Worm (Caenorhabditis elegans) whole organism, early embryonic: ENCODE results near the gene nhr-120.

Experiments
- B0310.2 ChIP-seq: sonication (generic microtip); optimal IDR thresholded peaks from 2 replicates; lab custom pipeline; 2016; ENCODE audit warnings: mild to moderate bottlenecking, missing genetic modification characterization, missing compliant biosample characterization
- F13C5.2 ChIP-seq: sonication (generic microtip); optimal IDR thresholded peaks from 2 replicates; lab custom pipeline; 2017; ENCODE audit warnings: mild to moderate bottlenecking, missing genetic modification characterization, inconsistent platforms, missing compliant biosample characterization
- aly-1 ChIP-seq: sonication (generic microtip); optimal IDR thresholded peaks from 2 replicates; lab custom pipeline; 2016; ENCODE audit warnings: missing genetic modification characterization, missing compliant biosample characterization
- ama-1 ChIP-seq: fragments of 150-350 bp; optimal IDR thresholded peaks from 2 replicates; lab custom pipeline; 2014
- ceh-13 ChIP-seq: fragments of 200-800 bp; sonication (Bioruptor generic); optimal IDR thresholded peaks from 2 replicates; lab custom pipeline; 2018; ENCODE audit warnings: mild to moderate bottlenecking, missing genetic modification characterization, missing compliant biosample characterization
- ceh-36 ChIP-seq: sonication (generic microtip); optimal IDR thresholded peaks from 2 replicates; lab custom pipeline; 2016; ENCODE audit warnings: missing genetic modification characterization, inconsistent platforms, missing compliant biosample characterization
- ets-7 ChIP-seq: sonication (generic microtip); optimal IDR thresholded peaks from 2 replicates; lab custom pipeline; 2016; ENCODE audit warnings: missing genotype, missing genetic modification characterization, missing compliant biosample characterization
- flt-1 ChIP-seq: fragments of 200-800 bp; sonication (Bioruptor generic); IDR thresholded peaks from 2 replicates; pipeline ENCODE4 v1.3.6; 2022; ENCODE audit warnings: missing genetic modification characterization, missing compliant biosample characterization
- hmbx-1 ChIP-seq: sonication (generic microtip); optimal IDR thresholded peaks from 2 replicates; lab custom pipeline; 2016; ENCODE audit warnings: mild to moderate bottlenecking, missing genetic modification characterization, missing compliant biosample characterization
- hmg-4 ChIP-seq: fragments of 200-800 bp; sonication (Bioruptor generic); optimal IDR thresholded peaks from 2 replicates; lab custom pipeline; 2018; ENCODE audit warnings: mild to moderate bottlenecking, missing genetic modification characterization, missing compliant biosample characterization
- hnd-1 ChIP-seq: sonication (generic microtip); optimal IDR thresholded peaks from 2 replicates; lab custom pipeline; 2016; ENCODE audit warnings: missing genetic modification characterization, missing compliant biosample characterization
- pes-1 ChIP-seq: fragments of 200-800 bp; sonication (Bioruptor generic); IDR thresholded peaks from 2 replicates; pipeline ENCODE4 v1.3.6; 2022; ENCODE audit warnings: missing genetic modification reagents, missing genetic modification characterization, missing compliant biosample characterization
- scrt-1 ChIP-seq: fragments of 200-800 bp; sonication (Bioruptor generic); IDR thresholded peaks from 2 replicates; pipeline ENCODE4 v1.3.6; 2022; ENCODE audit warnings: missing genetic modification characterization, missing compliant biosample characterization
- sea-1 ChIP-seq: fragments of 200-800 bp; sonication (Bioruptor generic); conservative IDR thresholded peaks from 2 replicates; pipeline ENCODE4 v1.3.6; 2022; ENCODE audit warnings: missing genetic modification characterization, missing compliant biosample characterization
- tbx-11 ChIP-seq: fragments of 200-800 bp; sonication (Bioruptor generic); IDR thresholded peaks from 2 replicates; pipeline ENCODE4 v1.3.6; 2022; ENCODE audit warnings: missing genetic modification characterization, missing compliant biosample characterization
- tbx-37 ChIP-seq: fragments of 200-800 bp; sonication (Bioruptor generic); conservative IDR thresholded peaks from 2 replicates; pipeline ENCODE4 v1.3.6; 2022; ENCODE audit warnings: missing genetic modification reagents, missing genetic modification characterization, missing compliant biosample characterization
- tra-4 ChIP-seq: sonication (generic microtip); optimal IDR thresholded peaks from 2 replicates; lab custom pipeline; 2017; ENCODE audit warnings: missing genetic modification characterization, missing compliant biosample characterization

Gene nhr-120

ce11 chrX:6603098-6603497 is 37.3 kb downstream of the nhr-120 start, which contains the start of gene F23G4.1:
F23G4.1 (minus strand) TSS chrX:6603198.
- TF ChIP-seq hmg-4 (GFP tag; lab: Kevin White, UChicago) (no peak), tbx-37 (no peak), sea-1 (no peak), F13C5.2 (tag; lab: Kevin White, UChicago) (no peak), B0310.2 (tag; lab: Kevin White, UChicago) (no peak), ama-1 (lab: Kevin White, UChicago) (no peak), hmbx-1 (tag; lab: Kevin White, UChicago) (no peak), aly-1 (tag; lab: Kevin White, UChicago) (no peak), tbx-11 (GFP tag; lab: Robert Waterston, UW) (no peak), pes-1 (no peak), ceh-13 (GFP tag; lab: Kevin White, UChicago) (no peak), tra-4 (no peak), ceh-36 (no peak), hnd-1 (tag; lab: Kevin White, UChicago) (no peak), ets-7 (tag; lab: Kevin White, UChicago) (no peak), flt-1 (GFP tag; lab: Robert Waterston, UW) (no peak), scrt-1 (GFP tag; lab: Robert Waterston, UW) (no peak)

ce11 chrX:6601967-6602366 is 38.5 kb downstream of the nhr-120 start:
- no peak for TF ChIP-seq ceh-13 (GFP tag; lab: Kevin White, UChicago)
- no peak for TF ChIP-seq scrt-1 (GFP tag; lab: Robert Waterston, UW)
- TF ChIP-seq tbx-37 = no peak
- TF ChIP-seq hnd-1 (tag; lab: Kevin White, UChicago) = no peak
- TF ChIP-seq sea-1 = no peak
- no peak for TF ChIP-seq flt-1 (GFP tag; lab: Robert Waterston, UW)
- TF ChIP-seq aly-1 (tag; lab: Kevin White, UChicago) = no peak
- no peak for TF ChIP-seq ama-1 (lab: Kevin White, UChicago)
- no peak for TF ChIP-seq hmbx-1 (tag; lab: Kevin White, UChicago)
- no peak for TF ChIP-seq tra-4
- TF ChIP-seq ets-7 (tag; lab: Kevin White, UChicago) = no peak
- no peak for TF ChIP-seq ceh-36
- TF ChIP-seq B0310.2 (tag; lab: Kevin White, UChicago) = no peak
- TF ChIP-seq hmg-4 (GFP tag; lab: Kevin White, UChicago) = no peak
- TF ChIP-seq tbx-11 (GFP tag; lab: Robert Waterston, UW) = no peak
- TF ChIP-seq F13C5.2 (tag; lab: Kevin White, UChicago) = no peak
- TF ChIP-seq pes-1 = no peak

DNA sequence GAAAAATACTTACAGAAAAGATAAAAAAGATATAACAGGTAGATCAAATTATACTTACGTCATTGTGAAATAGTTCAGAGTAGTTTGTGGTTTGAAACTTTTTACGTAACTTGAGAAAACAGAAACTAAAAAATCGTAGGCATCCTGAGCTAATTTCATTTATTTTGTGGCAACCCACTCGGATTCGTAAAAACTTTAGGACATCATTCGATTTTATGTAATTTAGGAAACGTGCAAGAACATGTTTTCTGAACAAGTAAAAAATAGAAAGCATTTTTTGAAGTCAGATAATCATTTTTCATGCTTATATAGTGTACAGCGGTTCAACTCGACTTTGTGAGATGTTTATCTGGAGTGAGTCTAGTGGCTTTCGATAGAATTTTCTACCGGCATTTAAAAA is 41.7 kb downstream of the nhr-120 start, which contains the start of gene hic-1:
Gene hic-1, minus strand, starts transcription at position 101 of the 400 bp plus-strand sequence.
- TF ChIP-seq tbx-37 = no peak
- no peak for TF ChIP-seq F13C5.2 (tag; lab: Kevin White, UChicago)
- no peak for TF ChIP-seq B0310.2 (tag; lab: Kevin White, UChicago)
- TF ChIP-seq ceh-36 = no peak
- TF ChIP-seq hmbx-1 (tag; lab: Kevin White, UChicago) = no peak
- TF ChIP-seq pes-1 = no peak
- no peak for TF ChIP-seq hmg-4 (GFP tag; lab: Kevin White, UChicago)
- no peak for TF ChIP-seq flt-1 (GFP tag; lab: Robert Waterston, UW)
- no peak for TF ChIP-seq aly-1 (tag; lab: Kevin White, UChicago)
- TF ChIP-seq sea-1 = no peak
- TF ChIP-seq scrt-1 (GFP tag; lab: Robert Waterston, UW) = no peak
- TF ChIP-seq tbx-11 (GFP tag; lab: Robert Waterston, UW) = no peak
- no peak for TF ChIP-seq ets-7 (tag; lab: Kevin White, UChicago)
- TF ChIP-seq hnd-1 (tag; lab: Kevin White, UChicago) = no peak
- TF ChIP-seq ceh-13 (GFP tag; lab: Kevin White, UChicago) = no peak
- TF ChIP-seq tra-4 = no peak
- no peak for TF ChIP-seq ama-1 (lab: Kevin White, UChicago)

- TF ChIP-seq ama-1 (lab: Kevin White, UChicago) (no peak), aly-1 (tag; lab: Kevin White, UChicago) (no peak), hmg-4 (GFP tag; lab: Kevin White, UChicago) (no peak), sea-1 (no peak), scrt-1 (GFP tag; lab: Robert Waterston, UW) (no peak), tra-4 (no peak), ceh-36 (no peak)
Observed at ce11 chrX:6597089-6597488, 43.3 kb downstream of the nhr-120 start, which contains the start of gene ttr-6. ttr-6 (minus strand) TSS chrX:6597121.

ce11 chrX:6593178-6593786 is 47.1 kb downstream of the nhr-120 start:
- TF ChIP-seq hmg-4 (GFP tag; lab: Kevin White, UChicago) = no peak
- peak; percentile 71 for TF ChIP-seq ceh-13 (GFP tag; lab: Kevin White, UChicago)
- TF ChIP-seq hmbx-1 (tag; lab: Kevin White, UChicago) = peak; percentile 59
- TF ChIP-seq B0310.2 (tag; lab: Kevin White, UChicago) = peak; percentile 79
- TF ChIP-seq sea-1 = peak; percentile 93
- peak; percentile 96 for TF ChIP-seq tbx-37
- peak; percentile 94 for TF ChIP-seq aly-1 (tag; lab: Kevin White, UChicago)
- TF ChIP-seq flt-1 (GFP tag; lab: Robert Waterston, UW) = peak; percentile 95
- peak; percentile 84 for TF ChIP-seq ceh-36
- no peak for TF ChIP-seq ama-1 (lab: Kevin White, UChicago)
- peak; percentile 96 for TF ChIP-seq scrt-1 (GFP tag; lab: Robert Waterston, UW)
- peak; percentile 85 for TF ChIP-seq F13C5.2 (tag; lab: Kevin White, UChicago)
- peak; percentile 39 for TF ChIP-seq tra-4
- TF ChIP-seq hnd-1 (tag; lab: Kevin White, UChicago) = peak; percentile 86
- peak; percentile 92 for TF ChIP-seq tbx-11 (GFP tag; lab: Robert Waterston, UW)
- TF ChIP-seq pes-1 = peak; percentile 95
- peak; percentile 83 for TF ChIP-seq ets-7 (tag; lab: Kevin White, UChicago)

ce11 chrX:6591674-6592073 is 48.7 kb downstream of the nhr-120 start:
- TF ChIP-seq tbx-11 (GFP tag; lab: Robert Waterston, UW) (no peak), flt-1 (GFP tag; lab: Robert Waterston, UW) (no peak), tbx-37 (no peak), F13C5.2 (tag; lab: Kevin White, UChicago) (no peak), ceh-36 (no peak), hmbx-1 (tag; lab: Kevin White, UChicago) (no peak), ceh-13 (GFP tag; lab: Kevin White, UChicago) (no peak), tra-4 (no peak), hmg-4 (GFP tag; lab: Kevin White, UChicago) (no peak), pes-1 (no peak), scrt-1 (GFP tag; lab: Robert Waterston, UW) (no peak), aly-1 (tag; lab: Kevin White, UChicago) (no peak), sea-1 (no peak), B0310.2 (tag; lab: Kevin White, UChicago) (no peak), ets-7 (tag; lab: Kevin White, UChicago) (no peak)
